In the genomic region with DNA sequence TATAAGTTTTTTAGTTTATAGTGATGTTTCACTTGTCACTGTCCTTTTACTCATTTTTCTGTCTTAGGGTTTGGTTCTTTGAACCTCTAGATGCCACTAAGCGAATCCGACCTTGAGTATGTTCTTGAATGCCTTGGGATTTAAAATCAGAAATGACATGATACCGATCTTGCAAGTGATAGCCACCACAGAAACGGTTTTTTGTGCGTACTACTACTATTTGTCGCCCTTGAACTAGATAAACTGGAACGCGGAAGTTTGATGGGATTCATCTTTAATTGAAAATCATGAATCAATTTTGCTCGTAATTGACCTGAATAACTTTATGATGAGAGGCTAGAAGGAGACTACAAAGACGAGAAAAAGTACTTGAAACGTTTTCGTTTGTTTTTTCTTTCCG, we compare ENCODE assay signal across 1 worm cellular context.
TF ChIP-seq lines count a peak whose summit lies in the region.

No protein-coding gene starts in this region.

TF ChIP-seq in whole organism, L2 larva, 48 proteins besides CTCF, POLR2A, EP300 and RAD21 (continued from another document):
- TF ChIP-seq mdl-1 (tag; optimal IDR thresholded peaks at IDR 0.05; lab: Kevin White, UChicago) (no peak), ama-1 (optimal IDR thresholded peaks at IDR 0.05; lab: Kevin White, UChicago) (no peak), ztf-11 (tag; optimal IDR thresholded peaks at IDR 0.05; lab: Kevin White, UChicago) (no peak)
